Worm (Caenorhabditis elegans) whole organism, late embryonic: Measurements from ENCODE around the gene fars-2.

Source experiments
- C08G9.2 ChIP-seq: sonication (generic microtip); optimal IDR thresholded peaks from 2 replicates; lab custom pipeline; 2016; ENCODE audit warnings: mild to moderate bottlenecking, missing genetic modification characterization, moderate library complexity, missing compliant biosample characterization
- ama-1 ChIP-seq: fragments of 150-350 bp; optimal IDR thresholded peaks from 2 replicates; lab custom pipeline; 2014
- hlh-8 ChIP-seq: sonication (generic microtip); optimal IDR thresholded peaks from 2 replicates; lab custom pipeline; 2016; ENCODE audit warnings: missing genotype, missing genetic modification characterization, missing compliant biosample characterization
- nfya-1 ChIP-seq: sonication (generic microtip); optimal IDR thresholded peaks from 2 replicates; lab custom pipeline; 2017; ENCODE audit warnings: missing genetic modification characterization, mild to moderate bottlenecking, missing compliant biosample characterization, antibody characterized with exemption, moderate library complexity
- nhr-11 ChIP-seq: fragments of 150-350 bp; optimal IDR thresholded peaks from 2 replicates; lab custom pipeline; 2014; ENCODE audit warnings: missing biosample characterization, missing genetic modification characterization
- nhr-232 ChIP-seq: sonication (generic microtip); optimal IDR thresholded peaks from 2 replicates; lab custom pipeline; 2016; ENCODE audit warnings: missing genetic modification characterization, missing compliant biosample characterization
- pax-1 ChIP-seq: fragments of 150-350 bp; optimal IDR thresholded peaks from 2 replicates; lab custom pipeline; 2014; ENCODE audit warnings: missing biosample characterization, missing genetic modification characterization
- pha-4 ChIP-seq: fragments of 150-350 bp; optimal IDR thresholded peaks from 2 replicates; lab custom pipeline; 2018; ENCODE audit warnings: missing biosample characterization, missing genetic modification reagents, missing genetic modification characterization
- pqm-1 ChIP-seq: sonication (generic microtip); optimal IDR thresholded peaks from 2 replicates; lab custom pipeline; 2016; ENCODE audit warnings: missing genetic modification characterization, missing compliant biosample characterization
- rnt-1 ChIP-seq: sonication (generic microtip); optimal IDR thresholded peaks from 2 replicates; lab custom pipeline; 2016; ENCODE audit warnings: missing genetic modification characterization, missing compliant biosample characterization
- sox-2 ChIP-seq: fragments of 200-800 bp; sonication (Bioruptor generic); IDR thresholded peaks from 2 replicates; pipeline ENCODE4 v1.3.6; 2022; ENCODE audit warnings: missing genetic modification reagents, missing genetic modification characterization, missing compliant biosample characterization
- tbx-2 ChIP-seq: sonication (generic microtip); optimal IDR thresholded peaks from 2 replicates; lab custom pipeline; 2016; ENCODE audit warnings: missing genetic modification characterization, missing compliant biosample characterization

DNA sequence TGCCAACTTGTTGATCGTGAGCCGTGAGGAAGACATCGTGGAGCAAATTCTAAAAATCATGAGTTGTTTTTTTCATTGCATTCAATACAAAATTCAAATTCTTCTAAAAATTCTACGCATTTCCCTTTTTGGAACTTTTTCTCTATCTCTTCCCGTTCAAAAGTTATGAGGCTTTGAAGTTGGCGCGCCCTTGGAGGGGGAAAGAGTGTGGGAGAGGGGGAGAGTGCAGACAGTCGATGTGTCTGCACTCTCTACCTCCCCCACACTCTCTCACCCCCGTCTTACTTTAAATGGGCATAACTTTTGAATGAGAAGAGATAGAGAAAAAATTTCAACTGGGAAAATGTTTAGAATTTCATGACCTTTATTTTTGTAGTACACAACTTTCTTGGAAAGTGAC, 50.9 kb downstream of the fars-2 start:
- TF ChIP-seq C08G9.2 (tag; lab: Kevin White, UChicago) (no peak), nfya-1 (tag; lab: Kevin White, UChicago) (no peak), tbx-2 (tag; lab: Kevin White, UChicago) (no peak), pqm-1 (tag; lab: Kevin White, UChicago) (no peak), nhr-11 (no peak), pha-4 (no peak), nhr-232 (tag; lab: Kevin White, UChicago) (no peak), ama-1 (lab: Kevin White, UChicago) (no peak), rnt-1 (tag; lab: Kevin White, UChicago) (no peak), pax-1 (no peak), sox-2 (no peak), hlh-8 (tag; lab: Kevin White, UChicago) (no peak)
